Fruit fly (Drosophila melanogaster): ENCODE results near the gene miple1.

Gene miple1

DNA sequence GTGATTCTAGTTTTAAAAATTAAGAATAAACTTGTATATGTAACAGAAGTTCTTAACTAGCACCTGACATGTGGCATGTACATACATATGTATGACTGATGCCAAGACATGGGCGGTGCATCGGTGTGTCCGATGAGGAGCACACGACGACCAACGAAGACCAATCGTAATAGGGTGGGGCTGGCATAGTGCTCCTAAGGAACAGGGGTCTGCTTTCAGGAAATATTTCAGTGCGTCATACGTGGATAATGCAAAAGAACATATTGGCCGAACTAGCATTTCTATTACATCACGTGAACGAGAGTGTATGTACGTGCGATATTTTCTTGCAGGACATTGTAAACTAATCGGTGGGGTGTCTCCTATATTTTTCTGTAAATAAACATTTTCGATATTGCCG is at the start of gene miple1:
Gene miple1 (plus strand): TSS at position 217 of the 400 bp plus-strand sequence.
- TF ChIP-seq CG4496 (GFP tag; IDR thresholded peaks at IDR 0.05) (0 out of 3 replicates have a peak, but pooled peaks have one; percentile 18), Pif1A (GFP tag; optimal IDR thresholded peaks at IDR 0.05) (no peak)

DNA sequence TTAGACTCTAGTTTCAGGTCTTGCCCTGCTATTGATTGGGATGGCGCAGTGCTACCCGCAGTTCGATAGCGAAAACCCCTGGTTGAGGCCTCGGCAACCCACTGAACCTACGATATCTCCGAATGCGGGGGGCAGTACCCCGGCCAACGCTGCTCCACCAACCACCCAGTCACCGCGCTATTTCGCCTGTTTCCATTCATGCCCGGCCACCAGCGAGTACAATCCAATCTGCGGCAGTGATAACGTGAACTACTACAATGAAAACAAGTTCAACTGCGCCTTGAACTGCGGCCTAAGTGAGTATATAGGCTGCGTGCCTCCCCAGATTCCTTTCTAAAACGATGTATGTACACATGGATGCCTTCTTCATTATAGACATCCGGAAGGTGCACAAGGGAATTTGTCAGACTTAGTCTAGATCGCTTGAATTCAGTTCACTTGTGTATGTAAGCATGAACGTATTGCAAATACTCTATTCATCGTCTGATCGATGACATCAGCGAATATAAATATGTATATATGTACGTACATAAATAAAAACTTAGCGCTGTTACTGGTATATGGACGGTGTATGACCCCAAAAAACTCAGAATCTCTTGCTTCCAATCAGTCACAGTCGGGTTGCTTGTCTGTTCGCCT is 49.5 kb upstream of the miple1 start, which contains the start of gene CG13877:
Gene CG13877 (plus strand): TSS at position 589 of the 639 bp plus-strand sequence.
- TF ChIP-seq Pif1A (GFP tag; optimal IDR thresholded peaks at IDR 0.05) (no peak), EcR (GFP tag; optimal IDR thresholded peaks at IDR 0.05) (peak; percentile 50)

DNA sequence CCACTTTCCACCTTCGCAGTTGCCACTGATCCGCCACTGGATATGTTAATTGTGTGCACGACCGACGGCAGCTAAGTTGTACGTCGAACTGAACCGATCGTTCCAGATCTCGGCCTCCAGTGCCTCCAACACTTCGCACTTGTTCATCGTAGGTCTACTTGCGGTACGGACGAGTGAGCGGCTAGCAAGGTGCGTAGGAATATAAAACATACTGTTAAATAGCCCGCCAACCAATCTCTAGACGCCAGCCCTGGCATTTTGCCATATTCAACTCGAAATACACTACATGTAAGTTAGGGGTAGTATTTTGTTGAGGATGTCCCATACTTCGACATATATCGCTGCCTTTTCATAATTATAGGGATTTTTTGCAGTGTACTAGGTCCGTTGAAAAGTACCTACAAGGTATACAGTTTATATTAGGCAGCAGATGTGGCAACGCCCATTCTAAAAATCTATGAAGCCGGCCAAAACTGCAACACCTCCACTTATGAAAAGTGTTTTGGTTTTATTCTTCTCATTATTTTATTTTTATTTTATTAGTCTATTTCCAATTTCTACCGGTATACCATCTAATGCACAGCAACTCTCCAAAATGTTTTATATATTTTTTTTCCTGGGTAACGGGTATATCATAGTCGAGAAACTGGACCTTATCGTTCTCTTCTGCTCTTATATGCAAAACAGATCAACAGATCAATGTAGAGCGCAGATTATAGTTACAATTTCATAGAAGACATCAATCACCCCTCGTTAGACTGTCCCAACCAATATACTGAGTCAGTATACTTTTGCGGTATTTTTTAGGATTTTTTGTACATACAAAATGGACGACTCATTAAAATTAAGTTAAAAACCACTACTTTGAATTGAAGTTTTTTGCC is 43.8 kb upstream of the miple1 start, which contains the start of the genes pyx and CG33229:
Gene pyx (minus strand): TSS at position 51 of the 884 bp plus-strand sequence.
Gene CG33229 (plus strand): TSS at position 834 of the 884 bp plus-strand sequence.
- TF ChIP-seq CG4496 (GFP tag; IDR thresholded peaks at IDR 0.05) = peak; percentile 73; the same call in 2 of the 3 replicates
- peak; percentile 78 for TF ChIP-seq CG8301 (tag; optimal IDR thresholded peaks at IDR 0.05)
- TF ChIP-seq gl (tag; optimal IDR thresholded peaks at IDR 0.05) = no peak
- TF ChIP-seq CG32121 (GFP tag; IDR thresholded peaks at IDR 0.05) = peak; percentile 81
- peak; percentile 70 for TF ChIP-seq CG34367 (tag; optimal IDR thresholded peaks at IDR 0.05)
- TF ChIP-seq fd96Ca (GFP tag; IDR thresholded peaks at IDR 0.05) = peak; percentile 85
- peak; percentile 81 for TF ChIP-seq CG8159 (tag; optimal IDR thresholded peaks at IDR 0.05)
- TF ChIP-seq Pif1B (GFP tag; optimal IDR thresholded peaks at IDR 0.05) = no peak
- peak; percentile 74 for TF ChIP-seq CG9948 (tag; optimal IDR thresholded peaks at IDR 0.05)
- no peak for TF ChIP-seq CG13204 (GFP tag; optimal IDR thresholded peaks at IDR 0.05)
- TF ChIP-seq Snoo (tag; optimal IDR thresholded peaks at IDR 0.05) = peak; percentile 67
- TF ChIP-seq CG17806 (tag; optimal IDR thresholded peaks at IDR 0.05) = peak; percentile 68
- TF ChIP-seq CG10348 (GFP tag; IDR thresholded peaks at IDR 0.05) = no peak; the same call in none of the 2 replicates
- TF ChIP-seq CG15710 (tag; optimal IDR thresholded peaks at IDR 0.05) = peak; percentile 76
- peak; percentile 57; the same call in 1 of the 2 replicates for TF ChIP-seq CG12605 (GFP tag; IDR thresholded peaks at IDR 0.05)
- TF ChIP-seq Pif1A (GFP tag; optimal IDR thresholded peaks at IDR 0.05) = peak; percentile 66
- TF ChIP-seq Ets98B (GFP tag; IDR thresholded peaks at IDR 0.05) = peak; percentile 73
- TF ChIP-seq D1 (tag; optimal IDR thresholded peaks at IDR 0.05) = no peak
- TF ChIP-seq EcR (GFP tag; optimal IDR thresholded peaks at IDR 0.05) = no peak
- peak; percentile 36; the same call in 1 of the 2 replicates for TF ChIP-seq rn (GFP tag; IDR thresholded peaks at IDR 0.05)
- TF ChIP-seq CG14655 (GFP tag; optimal IDR thresholded peaks at IDR 0.05) = peak; percentile 88

DNA sequence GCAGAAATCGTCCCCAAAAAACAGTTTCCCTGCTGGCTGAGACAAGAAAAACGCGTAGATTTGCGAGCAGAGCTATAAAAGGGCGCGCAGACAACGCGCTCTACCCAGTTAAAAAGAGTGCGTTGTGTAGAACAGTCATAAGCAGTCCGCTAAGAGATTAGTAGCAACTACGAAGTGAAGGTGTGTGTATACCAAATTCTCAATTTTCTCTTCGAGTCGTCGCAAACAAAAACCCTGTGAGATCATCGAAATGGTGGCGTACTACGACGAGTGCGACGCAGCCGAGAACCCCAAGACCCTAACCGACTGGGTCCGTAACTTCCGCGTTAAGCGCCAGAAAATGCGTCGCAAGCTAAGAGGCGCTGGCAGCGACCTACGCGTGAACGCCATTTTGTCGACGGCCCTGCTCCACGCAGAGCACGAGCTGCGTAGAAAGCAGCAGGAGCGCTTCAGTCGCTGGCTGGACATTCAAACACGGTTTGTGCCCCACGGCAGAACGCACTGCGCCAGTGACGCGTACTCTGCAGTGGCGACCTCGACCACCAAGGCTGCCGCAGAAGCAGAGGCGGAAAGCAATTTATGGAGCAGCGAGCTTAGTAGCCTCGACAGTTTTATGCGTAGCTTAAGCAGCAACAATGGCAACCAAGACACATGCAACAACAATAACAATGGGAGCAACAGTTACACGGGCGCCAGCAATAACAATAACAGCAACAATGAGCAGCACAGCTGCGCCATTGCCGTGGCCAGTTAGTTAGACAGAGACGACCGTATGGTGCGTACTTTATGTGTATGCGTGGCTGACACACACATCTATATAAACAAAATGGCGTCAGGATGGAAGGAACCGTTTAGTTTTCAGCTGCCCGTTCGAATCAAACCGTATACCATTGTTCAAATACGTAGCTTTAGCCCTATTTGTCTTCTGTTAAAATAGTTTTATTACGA is 42.8 kb upstream of the miple1 start:
- TF ChIP-seq Pif1B (GFP tag; optimal IDR thresholded peaks at IDR 0.05) (no peak), fd96Ca (GFP tag; IDR thresholded peaks at IDR 0.05) (peak; percentile 56; the same call in 2 of the 3 replicates), CG12605 (GFP tag; IDR thresholded peaks at IDR 0.05) (peak; percentile 15; the same call in 1 of the 2 replicates), CG8159 (tag; optimal IDR thresholded peaks at IDR 0.05) (peak; percentile 26), CG4496 (GFP tag; IDR thresholded peaks at IDR 0.05) (peak; percentile 58)

DNA sequence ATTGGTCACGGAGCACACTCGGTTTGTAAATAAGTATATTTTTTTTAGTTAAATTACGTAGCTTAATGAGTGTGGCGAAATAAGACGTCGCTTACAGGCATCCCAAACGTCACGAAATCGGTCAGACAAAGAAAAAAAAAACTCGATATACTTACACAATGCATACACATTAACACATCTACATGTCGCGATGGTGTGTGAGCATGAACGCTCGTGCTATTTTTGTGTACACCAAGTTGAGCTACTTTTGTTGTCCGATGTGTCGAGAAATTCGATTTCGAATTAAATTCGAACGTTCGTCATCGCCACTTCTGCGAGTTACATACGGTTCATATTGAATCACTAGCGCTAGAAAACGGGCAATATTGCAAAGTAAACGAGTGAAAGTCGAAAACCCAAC is 42.0 kb upstream of the miple1 start:
- TF ChIP-seq EcR (GFP tag; optimal IDR thresholded peaks at IDR 0.05) = no peak
- TF ChIP-seq CG17806 (tag; optimal IDR thresholded peaks at IDR 0.05) = no peak
- no peak for TF ChIP-seq CG13204 (GFP tag; optimal IDR thresholded peaks at IDR 0.05)
- no peak for TF ChIP-seq CG14655 (GFP tag; optimal IDR thresholded peaks at IDR 0.05)
- TF ChIP-seq fd96Ca (GFP tag; IDR thresholded peaks at IDR 0.05) = no peak
- TF ChIP-seq Snoo (tag; optimal IDR thresholded peaks at IDR 0.05) = no peak
- TF ChIP-seq D1 (tag; optimal IDR thresholded peaks at IDR 0.05) = no peak
- no peak for TF ChIP-seq Ets98B (GFP tag; IDR thresholded peaks at IDR 0.05)
- no peak for TF ChIP-seq CG34367 (tag; optimal IDR thresholded peaks at IDR 0.05)
- TF ChIP-seq CG10348 (GFP tag; IDR thresholded peaks at IDR 0.05) = no peak
- no peak for TF ChIP-seq CG12605 (GFP tag; IDR thresholded peaks at IDR 0.05)
- no peak for TF ChIP-seq Pif1A (GFP tag; optimal IDR thresholded peaks at IDR 0.05)
- no peak for TF ChIP-seq gl (tag; optimal IDR thresholded peaks at IDR 0.05)
- no peak for TF ChIP-seq CG32121 (GFP tag; IDR thresholded peaks at IDR 0.05)
- no peak for TF ChIP-seq CG8301 (tag; optimal IDR thresholded peaks at IDR 0.05)
- TF ChIP-seq Pif1B (GFP tag; optimal IDR thresholded peaks at IDR 0.05) = no peak

Data from whole organism, pupa.